Fruit fly (Drosophila melanogaster) whole organism, pupa: ENCODE measurements around the gene Mlc1.

Experiments
- CG34367 ChIP-seq: fragments of 200-800 bp; sonication (Bioruptor generic); optimal IDR thresholded peaks from 2 replicates; lab custom pipeline; 2018; ENCODE audit warnings: missing biosample characterization, mild to moderate bottlenecking, missing genetic modification characterization
- gl ChIP-seq: fragments of 200-800 bp; sonication (Bioruptor generic); optimal IDR thresholded peaks from 2 replicates; lab custom pipeline; 2018; ENCODE audit warnings: missing biosample characterization, mild to moderate bottlenecking, missing genetic modification characterization

dm6 chr3R:27679019-27679418 lies 19.0 kb upstream of the Mlc1 start, which contains the start of gene CG12883:
- TF ChIP-seq CG34367 (tag; lab: Kevin White, UChicago) (no peak), gl (tag; lab: Kevin White, UChicago) (no peak)
